Worm (Caenorhabditis elegans) whole organism, young adult: ENCODE results near the gene C09B9.4.

ENCODE experiments used
- B0019.2 ChIP-seq: fragments of 200-800 bp; sonication (Bioruptor generic); conservative IDR thresholded peaks from 2 replicates; pipeline ENCODE4 v1.3.6; 2022; ENCODE audit warnings: missing genetic modification reagents, missing genetic modification characterization, missing compliant biosample characterization
- B0035.1 ChIP-seq: sonication (generic microtip); optimal IDR thresholded peaks from 2 replicates; lab custom pipeline; 2016; ENCODE audit warnings: missing genetic modification characterization, mild to moderate bottlenecking, missing compliant biosample characterization, missing genotype, missing genetic modification reagents
- B0261.1 ChIP-seq: sonication (generic microtip); optimal IDR thresholded peaks from 2 replicates; lab custom pipeline; 2016; ENCODE audit warnings: mild to moderate bottlenecking, missing genetic modification characterization, moderate library complexity, missing compliant biosample characterization
- C06A6.2 ChIP-seq: fragments of 200-800 bp; sonication (Bioruptor generic); conservative IDR thresholded peaks from 2 replicates; pipeline ENCODE4 v1.3.6; 2022; ENCODE audit warnings: missing genetic modification characterization, missing compliant biosample characterization
- F10E7.11 ChIP-seq: sonication (generic microtip); optimal IDR thresholded peaks from 2 replicates; lab custom pipeline; 2017; ENCODE audit warnings: mild to moderate bottlenecking, missing genetic modification characterization, moderate library complexity, missing compliant biosample characterization
- F23B12.7 ChIP-seq: sonication (generic microtip); optimal IDR thresholded peaks from 2 replicates; lab custom pipeline; 2017; ENCODE audit warnings: missing genetic modification characterization, mild to moderate bottlenecking, missing compliant biosample characterization, antibody characterized with exemption, moderate library complexity; ENCODE audit not compliant: insufficient read depth
- K12H6.12 ChIP-seq: fragments of 200-800 bp; sonication (Bioruptor generic); optimal IDR thresholded peaks from 2 replicates; lab custom pipeline; 2018; ENCODE audit warnings: mild to moderate bottlenecking, missing genetic modification characterization, missing compliant biosample characterization
- Y56A3A.18 ChIP-seq: fragments of 200-800 bp; sonication (Bioruptor generic); IDR thresholded peaks from 2 replicates; pipeline ENCODE4 v1.3.6; 2022; ENCODE audit warnings: missing genetic modification reagents, missing genetic modification characterization, missing compliant biosample characterization
- ama-1 ChIP-seq, 3 experiments: fragments of 150-350 bp in 1 of 3; sonication (generic microtip) in 2 of 3; optimal IDR thresholded peaks; 2 replicates each; lab custom pipeline; 2014 to 2018; ENCODE audit warnings: missing biosample characterization in 2 of 3, missing genetic modification characterization in 2 of 3, missing genetic modification reagents in 2 of 3
- athp-1 ChIP-seq: sonication (generic microtip); optimal IDR thresholded peaks from 2 replicates; lab custom pipeline; 2017; ENCODE audit warnings: mild to moderate bottlenecking, missing genetic modification characterization, missing compliant biosample characterization
- cebp-2 ChIP-seq: fragments of 200-800 bp; sonication (Bioruptor generic); IDR thresholded peaks from 2 replicates; pipeline ENCODE4 v1.3.6; 2022; ENCODE audit warnings: missing genetic modification characterization, missing compliant biosample characterization
- ceh-58 ChIP-seq: fragments of 200-800 bp; sonication (Bioruptor generic); IDR thresholded peaks from 2 replicates; pipeline ENCODE4 v1.3.6; 2022; ENCODE audit warnings: missing genetic modification characterization, missing compliant biosample characterization
- dpl-1 ChIP-seq: fragments of 150-350 bp; optimal IDR thresholded peaks from 2 replicates; lab custom pipeline; 2014; ENCODE audit warnings: missing biosample characterization, missing genetic modification reagents, missing genetic modification characterization
- egl-44 ChIP-seq: fragments of 200-800 bp; sonication (Bioruptor generic); IDR thresholded peaks from 2 replicates; pipeline ENCODE4 v1.3.6; 2022; ENCODE audit warnings: missing genetic modification reagents, missing genetic modification characterization, missing compliant biosample characterization
- egrh-3 ChIP-seq: fragments of 200-800 bp; sonication (Bioruptor generic); IDR thresholded peaks from 2 replicates; pipeline ENCODE4 v1.3.6; 2022; ENCODE audit warnings: missing genetic modification reagents, missing genetic modification characterization, missing compliant biosample characterization
- gei-17 ChIP-seq: fragments of 200-800 bp; sonication (Bioruptor generic); optimal IDR thresholded peaks from 2 replicates; lab custom pipeline; 2018; ENCODE audit warnings: mild to moderate bottlenecking, missing genetic modification characterization, missing compliant biosample characterization
- hmg-1.2 ChIP-seq: fragments of 200-800 bp; sonication (Bioruptor generic); IDR thresholded peaks from 2 replicates; pipeline ENCODE4 v1.3.6; 2022; ENCODE audit warnings: missing genetic modification reagents, missing genetic modification characterization, missing compliant biosample characterization
- let-526 ChIP-seq: fragments of 200-800 bp; sonication (Bioruptor generic); IDR thresholded peaks from 2 replicates; pipeline ENCODE4 v1.3.6; 2022; ENCODE audit warnings: missing genetic modification reagents, missing genetic modification characterization, missing compliant biosample characterization
- madf-8 ChIP-seq: fragments of 200-800 bp; sonication (Bioruptor generic); conservative IDR thresholded peaks from 2 replicates; pipeline ENCODE4 v1.3.6; 2022; ENCODE audit warnings: missing genetic modification reagents, missing genetic modification characterization, missing compliant biosample characterization
- mxl-1 ChIP-seq: sonication (generic microtip); optimal IDR thresholded peaks from 2 replicates; lab custom pipeline; 2016; ENCODE audit warnings: missing genetic modification characterization, missing compliant biosample characterization
- nfyb-1 ChIP-seq: fragments of 200-800 bp; sonication (Bioruptor generic); IDR thresholded peaks from 2 replicates; pipeline ENCODE4 v1.3.6; 2022; ENCODE audit warnings: missing genetic modification reagents, missing genetic modification characterization, missing compliant biosample characterization
- nhr-120 ChIP-seq: fragments of 200-800 bp; sonication (Bioruptor generic); IDR thresholded peaks from 2 replicates; pipeline ENCODE4 v1.3.6; 2022; ENCODE audit warnings: missing genetic modification characterization, missing compliant biosample characterization
- pha-4 ChIP-seq: fragments of 150-350 bp; sonication (generic microtip); optimal IDR thresholded peaks from 2 replicates; lab custom pipeline; 2014; ENCODE audit warnings: missing biosample characterization, missing genetic modification reagents, missing genetic modification characterization
- rec-8 ChIP-seq, 2 experiments: sonication (generic microtip); optimal IDR thresholded peaks; 2 replicates each; lab custom pipeline; 2016; ENCODE audit warnings: mild to moderate bottlenecking in 2 of 2, missing genetic modification characterization in 2 of 2, missing genetic modification reagents in 2 of 2, missing genotype in 2 of 2, missing biosample characterization in 1 of 2, missing compliant biosample characterization in 1 of 2, moderate library complexity in 1 of 2
- rpc-1 ChIP-seq, 2 experiments: fragments of 150-350 bp in 1 of 2; sonication (generic microtip) in 1 of 2; optimal IDR thresholded peaks; 2 replicates each; lab custom pipeline; 2014 to 2018; ENCODE audit warnings: missing biosample characterization in 1 of 2, missing genetic modification characterization in 1 of 2, missing genetic modification reagents in 1 of 2, missing genotype in 1 of 2
- sdz-38 ChIP-seq: sonication (generic microtip); optimal IDR thresholded peaks from 2 replicates; lab custom pipeline; 2016; ENCODE audit warnings: missing genotype, missing genetic modification characterization, missing compliant biosample characterization
- snpc-1.3 ChIP-seq: sonication (generic microtip); optimal IDR thresholded peaks from 2 replicates; lab custom pipeline; 2017; ENCODE audit warnings: missing genetic modification characterization, mild to moderate bottlenecking, missing compliant biosample characterization, antibody characterized with exemption, moderate library complexity, missing genotype, missing genetic modification reagents; ENCODE audit not compliant: insufficient read depth
- tbx-9 ChIP-seq: sonication (generic microtip); optimal IDR thresholded peaks from 2 replicates; lab custom pipeline; 2016; ENCODE audit warnings: borderline replicate concordance, missing genetic modification characterization, inconsistent platforms, missing compliant biosample characterization
- unc-130 ChIP-seq: sonication (generic microtip); optimal IDR thresholded peaks from 2 replicates; lab custom pipeline; 2016; ENCODE audit warnings: missing genetic modification reagents, missing genetic modification characterization, missing compliant biosample characterization
- xnd-1 ChIP-seq: sonication (generic microtip); optimal IDR thresholded peaks from 2 replicates; lab custom pipeline; 2016; ENCODE audit warnings: missing genotype, missing genetic modification reagents, missing genetic modification characterization, missing compliant biosample characterization
- zfh-2 ChIP-seq: fragments of 200-800 bp; sonication (Bioruptor generic); conservative IDR thresholded peaks from 2 replicates; pipeline ENCODE4 v1.3.6; 2022; ENCODE audit warnings: missing genetic modification reagents, missing genetic modification characterization, missing compliant biosample characterization
- ztf-22 ChIP-seq: fragments of 200-800 bp; sonication (Bioruptor generic); optimal IDR thresholded peaks from 2 replicates; lab custom pipeline; 2018; ENCODE audit warnings: mild to moderate bottlenecking, missing genetic modification characterization, moderate library complexity, missing compliant biosample characterization
- ztf-26 ChIP-seq: sonication (generic microtip); optimal IDR thresholded peaks from 2 replicates; lab custom pipeline; 2017; ENCODE audit warnings: missing genetic modification characterization, missing compliant biosample characterization

The C09B9.4 gene

DNA sequence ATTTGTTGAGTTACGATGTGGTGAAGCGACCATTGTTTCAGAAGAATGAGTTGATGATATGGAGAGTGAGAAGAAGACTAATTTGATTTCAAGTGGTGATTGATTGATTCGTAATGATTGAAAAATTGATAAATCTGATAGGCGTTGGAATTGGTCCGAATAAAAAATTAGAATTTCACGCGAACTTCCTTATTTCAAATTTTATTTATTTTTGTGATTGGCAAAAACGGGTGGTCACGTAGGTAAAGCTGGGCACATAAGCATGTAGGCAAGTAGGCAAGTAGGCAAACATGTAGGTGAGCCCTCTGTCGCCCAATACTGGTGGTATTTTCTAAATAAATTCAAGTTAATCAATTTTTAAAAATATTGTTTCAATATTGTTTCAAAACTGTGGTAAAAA is at the start of gene C09B9.4:
TSS of gene C09B9.4 (minus strand) at position 101 of the 400 bp plus-strand sequence.
- TF ChIP-seq nhr-120 (GFP tag; lab: Robert Waterston, UW), result no peak
- TF ChIP-seq dpl-1, result no peak

DNA sequence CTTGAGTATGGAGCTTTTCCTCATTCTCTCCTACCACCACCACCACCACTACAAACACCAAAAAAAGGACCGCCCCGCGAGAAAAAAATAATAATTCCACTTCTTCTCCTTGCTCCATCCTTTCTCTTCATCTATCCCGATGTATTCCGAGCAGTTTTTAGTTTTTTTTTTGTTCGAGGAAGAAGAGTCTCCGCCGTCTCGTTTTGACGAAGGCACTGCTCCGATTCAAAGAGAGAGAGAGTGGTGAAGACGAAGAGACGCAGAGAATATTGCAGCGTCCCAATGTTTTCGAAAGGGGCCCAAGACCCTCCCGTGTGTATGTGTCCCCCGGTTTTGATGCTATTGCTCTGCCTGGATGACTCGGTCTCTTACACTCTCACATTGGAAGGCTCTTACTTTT is 47.9 kb upstream of the C09B9.4 start:
- TF ChIP-seq ceh-58 (no peak), ztf-22 (GFP tag; lab: Kevin White, UChicago) (no peak), hmg-1.2 (GFP tag; lab: Robert Waterston, UW) (peak; percentile 75), ama-1 (optimal IDR thresholded peaks at IDR 0.05; lab: Kevin White, UChicago) (no peak), ama-1 (GFP tag; optimal IDR thresholded peaks at IDR 0.05; lab: Kevin White, UChicago) (no peak), zfh-2 (GFP tag; lab: Robert Waterston, UW) (peak; percentile 39; the same call in 1 of the 2 replicates)

DNA sequence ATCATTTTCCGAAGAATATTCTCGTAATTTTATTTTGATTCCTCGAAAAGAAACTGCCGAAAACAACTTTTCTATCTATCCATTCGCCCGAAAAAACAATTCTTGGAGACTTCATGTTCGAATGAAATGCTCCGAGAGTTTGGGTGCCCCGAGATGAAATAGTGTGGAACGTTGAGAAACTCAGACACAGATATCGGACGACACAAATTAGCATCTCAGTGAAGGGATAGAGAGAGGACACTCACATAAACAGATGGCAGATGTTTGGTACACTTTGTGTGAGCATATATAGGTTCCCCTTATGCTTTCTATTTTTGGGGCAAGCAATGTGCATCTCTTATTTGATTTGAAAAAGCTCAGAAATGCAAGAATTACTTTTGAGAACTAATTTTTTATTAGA is 45.7 kb upstream of the C09B9.4 start:
- no peak for TF ChIP-seq pha-4 (tag; lab: Kevin White, UChicago)
- TF ChIP-seq F23B12.7 (tag; lab: Kevin White, UChicago), result no peak
- TF ChIP-seq egl-44, result no peak
- peak; percentile 23; the same call in 1 of the 2 replicates for TF ChIP-seq hmg-1.2 (GFP tag; lab: Robert Waterston, UW)
- TF ChIP-seq, all 124 proteins: peak for 1

DNA sequence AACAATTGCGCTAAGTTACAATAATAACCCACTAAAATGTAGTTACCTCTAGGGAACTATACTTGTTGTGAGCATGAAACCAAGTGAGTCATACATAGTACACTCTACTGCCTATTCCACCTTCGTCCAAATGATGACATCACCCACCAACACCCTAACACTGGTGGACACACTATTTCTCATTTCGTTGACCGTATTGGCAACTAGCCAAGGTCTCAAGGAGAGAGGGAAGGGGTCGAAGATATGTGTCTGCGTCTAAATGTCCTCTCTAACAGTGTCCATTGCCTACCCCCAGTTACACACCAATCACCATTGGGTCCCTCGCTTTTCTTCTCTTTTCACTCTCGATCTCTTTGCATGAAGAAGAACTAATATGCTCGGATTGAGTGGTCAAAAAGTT is 44.7 kb upstream of the C09B9.4 start:
- no peak for TF ChIP-seq B0019.2
- no peak for TF ChIP-seq athp-1 (tag; lab: Kevin White, UChicago)
- no peak for TF ChIP-seq B0035.1 (tag; lab: Kevin White, UChicago)
- TF ChIP-seq C06A6.2 (GFP tag; lab: Robert Waterston, UW), result no peak
- TF ChIP-seq rec-8 (tag; optimal IDR thresholded peaks at IDR 0.05; lab: Kevin White, UChicago), result no peak
- TF ChIP-seq sdz-38 (tag; lab: Kevin White, UChicago), result no peak
- no peak for TF ChIP-seq F10E7.11 (tag; lab: Kevin White, UChicago)
- no peak for TF ChIP-seq let-526
- TF ChIP-seq unc-130 (GFP tag; lab: Kevin White, UChicago), result no peak
- TF ChIP-seq zfh-2 (GFP tag; lab: Robert Waterston, UW), result no peak

DNA sequence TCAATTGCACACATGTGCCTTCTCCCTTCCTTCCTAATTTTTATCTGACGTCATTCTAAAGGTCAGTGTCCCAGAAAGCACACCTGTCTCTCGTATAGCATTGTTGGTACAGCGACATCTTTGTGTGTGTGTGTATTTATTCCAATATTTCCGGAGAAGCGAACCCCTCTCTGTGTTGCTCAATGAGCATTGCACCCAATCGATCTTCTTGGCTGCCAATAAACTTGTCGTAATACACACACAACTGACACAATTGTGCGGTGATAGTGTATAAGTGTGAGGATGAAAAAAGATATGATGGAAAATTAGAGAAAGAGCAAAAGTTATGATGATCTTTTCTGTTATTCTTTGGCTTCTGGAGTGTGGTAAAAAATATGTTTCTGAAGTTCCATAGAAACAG is 43.4 kb upstream of the C09B9.4 start:
- TF ChIP-seq rpc-1 (optimal IDR thresholded peaks at IDR 0.05; lab: Kevin White, UChicago) (no peak), rpc-1 (tag; optimal IDR thresholded peaks at IDR 0.05; lab: Kevin White, UChicago) (no peak), madf-8 (no peak), K12H6.12 (no peak), egrh-3 (GFP tag; lab: Robert Waterston, UW) (no peak), gei-17 (no peak), snpc-1.3 (tag; lab: Kevin White, UChicago) (no peak), xnd-1 (tag; lab: Kevin White, UChicago) (no peak), B0261.1 (tag; lab: Kevin White, UChicago) (no peak), tbx-9 (tag; lab: Kevin White, UChicago) (no peak), nfyb-1 (GFP tag; lab: Robert Waterston, UW) (no peak)

DNA sequence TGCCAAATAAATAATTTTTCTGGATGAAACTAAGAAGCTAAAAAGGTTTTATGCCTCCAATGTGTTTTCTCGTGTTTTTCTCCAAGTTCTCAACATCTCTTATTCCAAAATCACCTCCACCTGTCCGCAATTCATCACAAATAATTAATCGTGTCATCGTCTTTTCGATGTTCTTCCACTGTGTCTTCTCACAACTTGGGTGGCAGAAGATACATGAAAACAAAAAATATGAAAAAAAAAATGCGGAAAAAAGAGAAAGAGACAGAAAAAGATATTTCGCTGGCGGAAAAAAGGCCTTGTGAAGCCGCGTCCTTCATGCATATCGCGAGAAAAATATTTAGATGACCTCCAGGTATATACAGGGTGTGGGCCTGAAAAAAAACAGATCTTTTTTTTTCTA is 40.7 kb upstream of the C09B9.4 start:
- TF ChIP-seq Y56A3A.18 (GFP tag; lab: Robert Waterston, UW), result no peak
- TF ChIP-seq mxl-1, result no peak
- TF ChIP-seq ztf-26, result no peak
- no peak for TF ChIP-seq cebp-2 (GFP tag; lab: Robert Waterston, UW)
- TF ChIP-seq, all 124 proteins: peak for 0
